Worm (Caenorhabditis elegans): ENCODE results near the gene C14B9.3.

ce11 chrIII:8130177-8130902 lies 21.8 kb downstream of the C14B9.3 start, which contains the start of the genes rpl-21 and C14B9.10:
- TF ChIP-seq him-1 (tag; optimal IDR thresholded peaks at IDR 0.05) (peak; percentile 47), W03F9.2 (tag; optimal IDR thresholded peaks at IDR 0.05) (peak; percentile 89)
